Fruit fly (Drosophila melanogaster): ENCODE results near the gene CG42854.

The CG42854 gene

dm6 chrX:17229475-17230169 is 17.2 kb downstream of the CG42854 start (continued):
- TF ChIP-seq Jra (GFP tag; optimal IDR thresholded peaks at IDR 0.05) (no peak), sv (GFP tag; optimal IDR thresholded peaks at IDR 0.05) (no peak), CG32264 (GFP tag; optimal IDR thresholded peaks at IDR 0.05) (no peak), HLH106 (tag; optimal IDR thresholded peaks at IDR 0.05) (no peak), Sp1 (GFP tag; optimal IDR thresholded peaks at IDR 0.05) (no peak), rgr (GFP tag; optimal IDR thresholded peaks at IDR 0.05) (peak; percentile 40), Myc (optimal IDR thresholded peaks at IDR 0.05) (no peak), N (GFP tag; optimal IDR thresholded peaks at IDR 0.05) (no peak), brk (GFP tag; optimal IDR thresholded peaks at IDR 0.05) (no peak), psq (GFP tag; optimal IDR thresholded peaks at IDR 0.05) (no peak), tai (GFP tag; optimal IDR thresholded peaks at IDR 0.05) (no peak), Hnf4 (GFP tag; optimal IDR thresholded peaks at IDR 0.05) (peak; percentile 29)

dm6 chrX:17227462-17227861 is 19.4 kb downstream of the CG42854 start:
- TF ChIP-seq br (GFP tag; optimal IDR thresholded peaks at IDR 0.05) (no peak), Sp1 (GFP tag; optimal IDR thresholded peaks at IDR 0.05) (no peak), ey (GFP tag; optimal IDR thresholded peaks at IDR 0.05) (no peak), Vsx2 (GFP tag; optimal IDR thresholded peaks at IDR 0.05; ENCODE audit: partially characterized antibody) (no peak), foxo (GFP tag; optimal IDR thresholded peaks at IDR 0.05) (no peak), OdsH (GFP tag; optimal IDR thresholded peaks at IDR 0.05) (no peak), Mio (GFP tag; optimal IDR thresholded peaks at IDR 0.05) (no peak)

- no peak for TF ChIP-seq Vsx2 (GFP tag; optimal IDR thresholded peaks at IDR 0.05; ENCODE audit: partially characterized antibody)
- TF ChIP-seq CG32264 (GFP tag; optimal IDR thresholded peaks at IDR 0.05): no peak
- no peak for TF ChIP-seq OdsH (GFP tag; optimal IDR thresholded peaks at IDR 0.05)
- no peak for TF ChIP-seq CG9705 (GFP tag; optimal IDR thresholded peaks at IDR 0.05)
- TF ChIP-seq ey (GFP tag; optimal IDR thresholded peaks at IDR 0.05): no peak
- no peak for TF ChIP-seq dmrt93B (GFP tag; optimal IDR thresholded peaks at IDR 0.05)
- no peak for TF ChIP-seq HLH106 (tag; optimal IDR thresholded peaks at IDR 0.05)
- no peak for TF ChIP-seq usp (GFP tag; optimal IDR thresholded peaks at IDR 0.05)
- no peak for TF ChIP-seq foxo (GFP tag; optimal IDR thresholded peaks at IDR 0.05)
- no peak for TF ChIP-seq Hr83 (GFP tag; optimal IDR thresholded peaks at IDR 0.05; ENCODE audit: poor library complexity, severe bottlenecking)
- TF ChIP-seq CrebA (GFP tag; optimal IDR thresholded peaks at IDR 0.05; ENCODE audit: borderline replicate concordance): no peak
- TF ChIP-seq N (GFP tag; optimal IDR thresholded peaks at IDR 0.05): no peak
- TF ChIP-seq h (GFP tag; optimal IDR thresholded peaks at IDR 0.05): no peak
- no peak for TF ChIP-seq fru (GFP tag; optimal IDR thresholded peaks at IDR 0.05)
These were observed 20.2 kb downstream of the CG42854 start, which contains the start of gene CG10598 for dm6 chrX:17226681-17227019. TSS of gene CG10598 (minus strand) at chrX:17226867.

dm6 chrX:17225972-17226680 is 20.7 kb downstream of the CG42854 start:
- TF ChIP-seq sv (GFP tag; optimal IDR thresholded peaks at IDR 0.05) (no peak), Dfd (GFP tag; optimal IDR thresholded peaks at IDR 0.05) (peak; percentile 68), sage (GFP tag; optimal IDR thresholded peaks at IDR 0.05) (no peak)

dm6 chrX:17223715-17224114 is 23.1 kb downstream of the CG42854 start, which contains the start of gene CG34327:
TSS of gene CG34327 (minus strand) at chrX:17223815.
- no peak for TF ChIP-seq dsf (GFP tag; optimal IDR thresholded peaks at IDR 0.05; ENCODE audit: borderline replicate concordance)
- TF ChIP-seq Myc (optimal IDR thresholded peaks at IDR 0.05): no peak
- no peak for TF ChIP-seq Mio (GFP tag; optimal IDR thresholded peaks at IDR 0.05)
- TF ChIP-seq Sp1 (GFP tag; optimal IDR thresholded peaks at IDR 0.05): no peak
- TF ChIP-seq jim (GFP tag; optimal IDR thresholded peaks at IDR 0.05): no peak
- TF ChIP-seq lola (GFP tag; optimal IDR thresholded peaks at IDR 0.05): no peak
- no peak for TF ChIP-seq foxo (GFP tag; optimal IDR thresholded peaks at IDR 0.05)
- TF ChIP-seq pan (optimal IDR thresholded peaks at IDR 0.05): no peak

All from whole organism, wandering third instar larva.